Worm (Caenorhabditis elegans) whole organism, L4 larva: ENCODE results near the gene anmt-1.
A peak's percentile ranks its signal among the peaks of the same experiment; 100 is the strongest.

Source experiments
- F37D6.2 ChIP-seq: sonication (generic microtip); optimal IDR thresholded peaks from 2 replicates; lab custom pipeline; 2016; ENCODE audit warnings: mild to moderate bottlenecking, missing genetic modification characterization, missing compliant biosample characterization
- F44E2.7 ChIP-seq: fragments of 200-800 bp; sonication (Bioruptor generic); IDR thresholded peaks from 2 replicates; pipeline ENCODE4 v2.1.2; 2022; ENCODE audit warnings: missing genetic modification characterization, missing compliant biosample characterization
- F49E8.2 ChIP-seq: sonication (generic microtip); optimal IDR thresholded peaks from 2 replicates; lab custom pipeline; 2016; ENCODE audit warnings: missing compliant biosample characterization, mild to moderate bottlenecking, missing genetic modification characterization, borderline replicate concordance
- T20F7.1 ChIP-seq: fragments of 200-800 bp; sonication (Bioruptor generic); optimal IDR thresholded peaks from 2 replicates; lab custom pipeline; 2018; ENCODE audit warnings: mild to moderate bottlenecking, missing genetic modification characterization, missing compliant biosample characterization
- Y75B8A.6 ChIP-seq: fragments of 200-800 bp; sonication (Bioruptor generic); IDR thresholded peaks from 2 replicates; pipeline ENCODE4 v1.3.6; 2022; ENCODE audit warnings: missing genetic modification reagents, missing genetic modification characterization, missing compliant biosample characterization
- ceh-28 ChIP-seq: fragments of 150-350 bp; optimal IDR thresholded peaks from 2 replicates; lab custom pipeline; 2014; ENCODE audit warnings: missing biosample characterization, missing genetic modification reagents, missing genetic modification characterization
- ceh-44 ChIP-seq: fragments of 200-800 bp; sonication (Bioruptor generic); IDR thresholded peaks from 2 replicates; pipeline ENCODE4 v1.3.6; 2022; ENCODE audit warnings: missing genetic modification reagents, missing genetic modification characterization, missing compliant biosample characterization
- ceh-82 ChIP-seq: sonication (generic microtip); optimal IDR thresholded peaks from 2 replicates; lab custom pipeline; 2017; ENCODE audit warnings: missing biosample characterization, missing genetic modification characterization
- ces-1 ChIP-seq: fragments of 150-350 bp; sonication (generic microtip); optimal IDR thresholded peaks from 4 replicates; lab custom pipeline; 2014; ENCODE audit warnings: missing biosample characterization, missing genetic modification reagents, missing genetic modification characterization
- daf-12 ChIP-seq: fragments of 150-350 bp; optimal IDR thresholded peaks from 2 replicates; lab custom pipeline; 2014; ENCODE audit warnings: missing biosample characterization, missing genetic modification reagents, missing genetic modification characterization
- daf-16 ChIP-seq, 3 experiments: sonication (generic microtip); optimal IDR thresholded peaks; 2 replicates each; lab custom pipeline; 2016 to 2017; ENCODE audit warnings: missing genetic modification characterization in 3 of 3, missing genetic modification reagents in 3 of 3, mild to moderate bottlenecking in 2 of 3, missing compliant biosample characterization in 2 of 3, missing biosample characterization in 1 of 3, moderate library complexity in 1 of 3
- daf-19 ChIP-seq: fragments of 200-800 bp; sonication (Bioruptor generic); conservative IDR thresholded peaks from 2 replicates; pipeline ENCODE4 v1.3.6; 2022; ENCODE audit warnings: missing genetic modification characterization, missing compliant biosample characterization
- dmd-6 ChIP-seq: fragments of 200-800 bp; sonication (Bioruptor generic); IDR thresholded peaks from 2 replicates; pipeline ENCODE4 v1.3.6; 2022; ENCODE audit warnings: missing genetic modification reagents, missing genetic modification characterization, missing compliant biosample characterization
- dmd-8 ChIP-seq: fragments of 200-800 bp; sonication (Bioruptor generic); IDR thresholded peaks from 2 replicates; pipeline ENCODE4 v1.3.6; 2022; ENCODE audit warnings: missing genetic modification characterization, missing compliant biosample characterization
- dve-1 ChIP-seq: sonication (generic microtip); optimal IDR thresholded peaks from 2 replicates; lab custom pipeline; 2017; ENCODE audit warnings: antibody characterized with exemption, mild to moderate bottlenecking, missing genetic modification characterization, missing compliant biosample characterization; ENCODE audit not compliant: insufficient read depth
- fkh-10 ChIP-seq: fragments of 150-350 bp; optimal IDR thresholded peaks from 2 replicates; lab custom pipeline; 2014; ENCODE audit warnings: missing biosample characterization, missing genetic modification reagents, missing genetic modification characterization
- fos-1 ChIP-seq: fragments of 150-350 bp; optimal IDR thresholded peaks from 2 replicates; lab custom pipeline; 2014; ENCODE audit warnings: missing biosample characterization, missing genetic modification characterization
- gei-8 ChIP-seq: fragments of 200-800 bp; sonication (Bioruptor generic); optimal IDR thresholded peaks from 2 replicates; lab custom pipeline; 2018; ENCODE audit warnings: mild to moderate bottlenecking, missing genetic modification characterization, missing compliant biosample characterization
- hlh-11 ChIP-seq: fragments of 200-800 bp; sonication (Bioruptor generic); optimal IDR thresholded peaks from 2 replicates; lab custom pipeline; 2018; ENCODE audit warnings: mild to moderate bottlenecking, missing genetic modification characterization, missing compliant biosample characterization
- hlh-30 ChIP-seq: sonication (generic microtip); optimal IDR thresholded peaks from 2 replicates; lab custom pipeline; 2017; ENCODE audit warnings: antibody characterized with exemption, mild to moderate bottlenecking, missing genetic modification characterization, missing compliant biosample characterization; ENCODE audit not compliant: insufficient read depth
- hmg-1.1 ChIP-seq: fragments of 200-800 bp; sonication (Bioruptor generic); IDR thresholded peaks from 2 replicates; pipeline ENCODE4 v1.3.6; 2022; ENCODE audit warnings: missing genetic modification reagents, missing genetic modification characterization, missing compliant biosample characterization
- lin-1 ChIP-seq: fragments of 200-800 bp; sonication (Bioruptor generic); IDR thresholded peaks from 2 replicates; pipeline ENCODE4 v1.3.6; 2022; ENCODE audit warnings: missing genetic modification reagents, missing genetic modification characterization, missing compliant biosample characterization
- lin-13 ChIP-seq: fragments of 150-350 bp; optimal IDR thresholded peaks from 2 replicates; lab custom pipeline; 2014; ENCODE audit warnings: missing biosample characterization, missing genetic modification reagents, missing genetic modification characterization
- lin-38 ChIP-seq: fragments of 200-800 bp; sonication (Bioruptor generic); IDR thresholded peaks from 2 replicates; pipeline ENCODE4 v1.3.6; 2022; ENCODE audit warnings: missing genetic modification reagents, missing genetic modification characterization, missing compliant biosample characterization
- lir-3 ChIP-seq: sonication (generic microtip); optimal IDR thresholded peaks from 2 replicates; lab custom pipeline; 2016; ENCODE audit warnings: mild to moderate bottlenecking, missing genetic modification characterization, missing compliant biosample characterization
- madf-5 ChIP-seq, 2 experiments: fragments of 200-800 bp; sonication (Bioruptor generic); IDR thresholded peaks; 2 replicates each; pipeline ENCODE4 v1.3.6; 2022; ENCODE audit warnings: missing compliant biosample characterization in 2 of 2, missing genetic modification characterization in 2 of 2
- madf-9 ChIP-seq: fragments of 200-800 bp; sonication (Bioruptor generic); conservative IDR thresholded peaks from 2 replicates; pipeline ENCODE4 v1.3.6; 2022; ENCODE audit warnings: missing genetic modification reagents, missing genetic modification characterization, missing compliant biosample characterization
- mdl-1 ChIP-seq, 2 experiments: fragments of 150-350 bp in 1 of 2; sonication (generic microtip) in 1 of 2; optimal IDR thresholded peaks; 2 replicates each; lab custom pipeline; 2014 to 2017; ENCODE audit warnings: missing biosample characterization in 2 of 2, missing genetic modification characterization in 2 of 2
- mep-1 ChIP-seq: fragments of 150-350 bp; sonication (generic microtip); optimal IDR thresholded peaks from 3 replicates; lab custom pipeline; 2014; ENCODE audit warnings: missing biosample characterization, missing genetic modification characterization
- mxl-3 ChIP-seq: fragments of 200-800 bp; sonication (Bioruptor generic); optimal IDR thresholded peaks from 2 replicates; lab custom pipeline; 2018; ENCODE audit warnings: mild to moderate bottlenecking, missing genetic modification characterization, missing compliant biosample characterization
- nhr-102 ChIP-seq: sonication (generic microtip); optimal IDR thresholded peaks from 2 replicates; lab custom pipeline; 2016; ENCODE audit warnings: mild to moderate bottlenecking, missing genetic modification characterization, moderate library complexity, missing compliant biosample characterization
- nhr-11 ChIP-seq: fragments of 150-350 bp; optimal IDR thresholded peaks from 2 replicates; lab custom pipeline; 2014; ENCODE audit warnings: missing biosample characterization, missing genetic modification characterization
- nhr-237 ChIP-seq: sonication (generic microtip); optimal IDR thresholded peaks from 2 replicates; lab custom pipeline; 2017; ENCODE audit warnings: missing biosample characterization, missing genetic modification characterization
- nhr-28 ChIP-seq: fragments of 150-350 bp; optimal IDR thresholded peaks from 2 replicates; lab custom pipeline; 2014; ENCODE audit warnings: missing biosample characterization, missing genetic modification characterization
- nhr-41 ChIP-seq: fragments of 200-800 bp; sonication (Bioruptor generic); IDR thresholded peaks from 2 replicates; pipeline ENCODE4 v1.3.6; 2022; ENCODE audit warnings: missing genetic modification reagents, missing genetic modification characterization, missing compliant biosample characterization
- nhr-77 ChIP-seq: fragments of 150-350 bp; optimal IDR thresholded peaks from 2 replicates; lab custom pipeline; 2014; ENCODE audit warnings: missing biosample characterization, missing genetic modification characterization
- rbr-2 ChIP-seq: sonication (generic microtip); optimal IDR thresholded peaks from 2 replicates; lab custom pipeline; 2016; ENCODE audit warnings: missing genotype, missing genetic modification characterization, missing compliant biosample characterization
- spr-1 ChIP-seq: sonication (generic microtip); optimal IDR thresholded peaks from 2 replicates; lab custom pipeline; 2016; ENCODE audit warnings: mild to moderate bottlenecking, missing genetic modification characterization, missing compliant biosample characterization
- tra-1 ChIP-seq: fragments of 200-800 bp; sonication (Bioruptor generic); IDR thresholded peaks from 2 replicates; pipeline ENCODE4 v1.3.6; 2022; ENCODE audit warnings: missing genetic modification reagents, missing genetic modification characterization, missing compliant biosample characterization
- unc-130 ChIP-seq: sonication (generic microtip); optimal IDR thresholded peaks from 2 replicates; lab custom pipeline; 2016; ENCODE audit warnings: missing genetic modification reagents, missing genetic modification characterization, missing compliant biosample characterization
- unc-39 ChIP-seq: sonication (generic microtip); optimal IDR thresholded peaks from 2 replicates; lab custom pipeline; 2017; ENCODE audit warnings: missing biosample characterization, missing genetic modification characterization
- zag-1 ChIP-seq: fragments of 150-350 bp; optimal IDR thresholded peaks from 2 replicates; lab custom pipeline; 2014; ENCODE audit warnings: missing biosample characterization, missing genetic modification characterization
- zfp-3 ChIP-seq: fragments of 200-800 bp; sonication (Bioruptor generic); conservative IDR thresholded peaks from 2 replicates; pipeline ENCODE4 v1.3.6; 2022; ENCODE audit warnings: missing genetic modification reagents, missing genetic modification characterization, missing compliant biosample characterization
- zip-11 ChIP-seq: fragments of 200-800 bp; sonication (Bioruptor generic); IDR thresholded peaks from 2 replicates; pipeline ENCODE4 v1.3.6; 2022; ENCODE audit warnings: missing genetic modification characterization, missing compliant biosample characterization
- ztf-7 ChIP-seq: fragments of 150-350 bp; optimal IDR thresholded peaks from 2 replicates; lab custom pipeline; 2014; ENCODE audit warnings: missing biosample characterization, missing genetic modification characterization

anmt-1 gene

ce11 chrIII:8685590-8686240 is 1.1 kb downstream of the anmt-1 start (continued):
- TF ChIP-seq daf-16 (GFP tag; optimal IDR thresholded peaks at IDR 0.05; lab: Kevin White, UChicago) (no peak), daf-16 (tag; optimal IDR thresholded peaks at IDR 0.05; lab: Kevin White, UChicago) (peak; percentile 36), nhr-11 (tag; lab: Kevin White, UChicago) (no peak), madf-5 (GFP tag; IDR thresholded peaks at IDR 0.05; lab: Robert Waterston, UW) (no peak), zip-11 (GFP tag; lab: Robert Waterston, UW) (no peak)

ce11 chrIII:8688438-8688946 is 3.9 kb downstream of the anmt-1 start, which contains the start of gene hadb-1:
Gene hadb-1 (minus strand): TSS chrIII:8688488.
- TF ChIP-seq nhr-28 (peak; percentile 96), nhr-41 (GFP tag; lab: Robert Waterston, UW) (no peak), ceh-82 (tag; lab: Kevin White, UChicago) (no peak), ztf-7 (tag; lab: Kevin White, UChicago) (no peak), dve-1 (peak; percentile 71), lir-3 (tag; lab: Kevin White, UChicago) (no peak), nhr-11 (tag; lab: Kevin White, UChicago) (peak; percentile 82), dmd-6 (GFP tag; lab: Robert Waterston, UW) (peak; percentile 49), T20F7.1 (GFP tag; lab: Kevin White, UChicago) (peak; percentile 37), F37D6.2 (no peak), ceh-28 (tag; lab: Kevin White, UChicago) (peak; percentile 25), nhr-77 (tag; lab: Kevin White, UChicago) (no peak), gei-8 (GFP tag; lab: Kevin White, UChicago) (no peak), hlh-30 (tag; lab: Kevin White, UChicago) (peak; percentile 81), daf-19 (no peak), Y75B8A.6 (GFP tag; lab: Robert Waterston, UW) (no peak), daf-12 (tag; lab: Kevin White, UChicago) (no peak), ceh-44 (GFP tag; lab: Robert Waterston, UW) (no peak), mep-1 (peak; percentile 65), nhr-102 (tag; lab: Kevin White, UChicago) (no peak), madf-9 (GFP tag; lab: Robert Waterston, UW) (no peak), tra-1 (GFP tag; lab: Robert Waterston, UW) (0 out of 2 replicates have a peak, but pooled peaks have one; percentile 40), hlh-11 (peak; percentile 79), fkh-10 (GFP tag; lab: Kevin White, UChicago) (no peak), mxl-3 (GFP tag; lab: Kevin White, UChicago) (peak; percentile 89), F49E8.2 (no peak), mdl-1 (tag; optimal IDR thresholded peaks at IDR 0.05; lab: Kevin White, UChicago) (peak in 1 of 2 experiments; percentile 68), zfp-3 (0 out of 2 replicates have a peak, but pooled peaks have one; percentile 7), lin-1 (GFP tag; lab: Robert Waterston, UW) (no peak), daf-16 (GFP tag; optimal IDR thresholded peaks at IDR 0.05; lab: Kevin White, UChicago) (no peak), daf-16 (tag; optimal IDR thresholded peaks at IDR 0.05; lab: Kevin White, UChicago) (peak; percentile 77)
- TF ChIP-seq, all 104 proteins: peak for 14

DNA sequence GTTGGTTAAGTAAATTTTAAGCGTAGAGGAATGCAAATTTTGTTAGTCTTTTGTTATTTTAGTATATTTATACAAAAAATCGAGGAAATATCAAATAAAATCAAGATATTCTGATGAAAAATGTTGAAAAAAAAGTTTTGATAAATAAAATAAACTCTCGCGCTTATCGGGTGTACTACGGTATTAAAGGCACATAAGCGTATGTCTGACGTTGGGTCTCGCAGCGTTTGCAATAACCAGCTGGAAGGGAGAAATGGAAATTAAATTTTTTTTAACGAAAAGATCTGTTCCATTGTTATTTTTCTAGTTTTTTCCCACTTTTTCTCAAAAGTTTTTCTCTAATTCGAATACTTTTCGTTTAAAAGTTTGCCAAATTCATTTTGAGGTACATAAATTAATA is 4.5 kb downstream of the anmt-1 start:
- no peak for TF ChIP-seq unc-39 (tag; lab: Kevin White, UChicago)
- TF ChIP-seq unc-130 = peak; percentile 45

DNA sequence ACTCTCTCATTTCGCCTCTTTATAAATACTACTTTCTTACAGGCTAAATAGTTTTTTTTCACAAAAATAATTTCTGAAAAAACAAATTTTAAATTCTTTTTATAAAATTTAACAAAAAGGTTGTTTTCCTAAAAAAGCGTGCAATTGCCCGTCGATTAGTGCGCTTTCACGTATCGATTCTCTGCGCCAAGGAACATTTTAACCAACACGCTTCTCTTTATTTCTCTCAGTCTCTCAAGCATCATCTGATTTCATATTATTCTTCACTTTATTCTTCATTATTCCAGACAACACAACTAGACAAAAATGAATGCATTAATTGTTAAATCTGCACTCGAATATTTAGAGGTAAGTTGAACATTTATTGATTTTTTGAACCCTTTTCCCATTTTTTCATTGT is 5.0 kb downstream of the anmt-1 start, which contains the start of gene B0303.4:
B0303.4 (plus strand) TSS at position 196 of the 400 bp plus-strand sequence.
- TF ChIP-seq lir-3 (tag; lab: Kevin White, UChicago) (no peak), dmd-8 (GFP tag; lab: Robert Waterston, UW) (no peak), zag-1 (tag; lab: Kevin White, UChicago) (no peak), F44E2.7 (no peak), hmg-1.1 (GFP tag; lab: Robert Waterston, UW) (0 out of 2 replicates have a peak, but pooled peaks have one; percentile 34), lin-38 (0 out of 2 replicates have a peak, but pooled peaks have one; percentile 28), rbr-2 (tag; lab: Kevin White, UChicago) (peak; percentile 41), fos-1 (tag; lab: Kevin White, UChicago) (no peak), lin-13 (GFP tag; lab: Kevin White, UChicago) (no peak), mep-1 (peak; percentile 82), ces-1 (no peak), spr-1 (tag; lab: Kevin White, UChicago) (no peak), nhr-237 (tag; lab: Kevin White, UChicago) (no peak), nhr-41 (GFP tag; lab: Robert Waterston, UW) (no peak)
